Fruit fly (Drosophila melanogaster) whole organism, wandering third instar larva: ENCODE results near the gene Osi9.

Experiments used
- CG32264 ChIP-seq: fragments of 200-800 bp; sonication (Bioruptor generic); optimal IDR thresholded peaks from 2 replicates; lab custom pipeline; 2016; ENCODE audit warnings: missing biosample characterization, missing genetic modification characterization
- CG9705 ChIP-seq: fragments of 200-800 bp; sonication (Bioruptor generic); optimal IDR thresholded peaks from 2 replicates; lab custom pipeline; 2018; ENCODE audit warnings: missing biosample characterization, mild to moderate bottlenecking, missing genetic modification characterization
- CrebA ChIP-seq: fragments of 200-800 bp; sonication (Bioruptor generic); optimal IDR thresholded peaks from 2 replicates; lab custom pipeline; 2016; ENCODE audit warnings: missing biosample characterization, mild to moderate bottlenecking, missing genetic modification characterization, borderline replicate concordance
- Dif ChIP-seq: fragments of 200-275, 200-300 bp; sonication (Bioruptor generic); optimal IDR thresholded peaks from 2 replicates; lab custom pipeline; 2018; ENCODE audit warnings: missing biosample characterization, missing genetic modification characterization; ENCODE audit not compliant: partially characterized antibody
- GATAd ChIP-seq: sonication (Bioruptor generic); optimal IDR thresholded peaks from 2 replicates; lab custom pipeline; 2016; ENCODE audit warnings: missing biosample characterization, missing genetic modification characterization
- HLH106 ChIP-seq: fragments of 200-800 bp; optimal IDR thresholded peaks from 3 replicates; lab custom pipeline; 2019; ENCODE audit warnings: missing biosample characterization, mild to moderate bottlenecking, missing genetic modification characterization, moderate library complexity
- Hnf4 ChIP-seq: fragments of 200-800 bp; sonication (Bioruptor generic); optimal IDR thresholded peaks from 2 replicates; lab custom pipeline; 2016; ENCODE audit warnings: missing biosample characterization, mild to moderate bottlenecking, missing genetic modification characterization
- Hr78 ChIP-seq: fragments of >200 bp; optimal IDR thresholded peaks from 2 replicates; lab custom pipeline; 2017; ENCODE audit warnings: missing biosample characterization, missing genetic modification characterization
- Hr83 ChIP-seq: fragments of 200-300 bp; sonication (Bioruptor generic); optimal IDR thresholded peaks from 2 replicates; lab custom pipeline; 2016; ENCODE audit warnings: missing biosample characterization, mild to moderate bottlenecking, missing genetic modification characterization, moderate library complexity; ENCODE audit not compliant: poor library complexity, severe bottlenecking
- Jra ChIP-seq: sonication (Bioruptor generic); optimal IDR thresholded peaks from 2 replicates; lab custom pipeline; 2016; ENCODE audit warnings: missing biosample characterization, missing genetic modification characterization
- Myc ChIP-seq: fragments of >200 bp; optimal IDR thresholded peaks from 2 replicates; lab custom pipeline; 2017
- N ChIP-seq: fragments of >200 bp; optimal IDR thresholded peaks from 2 replicates; lab custom pipeline; 2018; ENCODE audit warnings: missing biosample characterization, missing external identifiers, missing genetic modification characterization
- OdsH ChIP-seq: fragments of 200-800 bp; sonication (Bioruptor generic); optimal IDR thresholded peaks from 2 replicates; lab custom pipeline; 2016; ENCODE audit warnings: missing biosample characterization, mild to moderate bottlenecking, missing genetic modification characterization
- Sp1 ChIP-seq: fragments of 200-800 bp; sonication (Bioruptor generic); optimal IDR thresholded peaks from 3 replicates; lab custom pipeline; 2019; ENCODE audit warnings: missing biosample characterization, mild to moderate bottlenecking, missing genetic modification characterization, moderate library complexity
- Vsx2 ChIP-seq: fragments of 200-300, 225-300 bp; sonication (Bioruptor generic); optimal IDR thresholded peaks from 2 replicates; lab custom pipeline; 2018; ENCODE audit warnings: missing biosample characterization, missing genetic modification characterization; ENCODE audit not compliant: partially characterized antibody
- br ChIP-seq: fragments of 200-800 bp; sonication (Bioruptor generic); optimal IDR thresholded peaks from 2 replicates; lab custom pipeline; 2016; ENCODE audit warnings: missing biosample characterization, missing genetic modification characterization
- brk ChIP-seq: fragments of 200-800 bp; sonication (Bioruptor generic); optimal IDR thresholded peaks from 2 replicates; lab custom pipeline; 2016; ENCODE audit warnings: missing biosample characterization, mild to moderate bottlenecking, missing genetic modification characterization
- dl ChIP-seq, 2 experiments: fragments of 175-275, 200-275 bp in 1 of 2; fragments of 200-275 bp in 1 of 2; sonication (Bioruptor generic); optimal IDR thresholded peaks; lab custom pipeline; 2018; ENCODE audit warnings: mild to moderate bottlenecking in 2 of 2, missing biosample characterization in 2 of 2, missing genetic modification characterization in 2 of 2, moderate library complexity in 2 of 2; ENCODE audit not compliant: partially characterized antibody in 2 of 2, insufficient read depth in 1 of 2
- dmrt93B ChIP-seq: fragments of 200-800 bp; sonication (Bioruptor generic); optimal IDR thresholded peaks from 2 replicates; lab custom pipeline; 2018; ENCODE audit warnings: missing biosample characterization, mild to moderate bottlenecking, missing genetic modification characterization
- dsf ChIP-seq: sonication (Bioruptor generic); optimal IDR thresholded peaks from 2 replicates; lab custom pipeline; 2016; ENCODE audit warnings: missing biosample characterization, missing genetic modification characterization, borderline replicate concordance
- ey ChIP-seq: fragments of 200-800 bp; sonication (Bioruptor generic); optimal IDR thresholded peaks from 2 replicates; lab custom pipeline; 2016; ENCODE audit warnings: missing biosample characterization, missing genetic modification characterization
- foxo ChIP-seq, 2 experiments: fragments of 200-800 bp; sonication (Bioruptor generic); optimal IDR thresholded peaks; 2 replicates in 1 of 2; 3 replicates in 1 of 2; lab custom pipeline; 2016 to 2017; ENCODE audit warnings: missing biosample characterization in 2 of 2, missing genetic modification characterization in 2 of 2
- fru ChIP-seq: fragments of 200-800 bp; sonication (Bioruptor generic); optimal IDR thresholded peaks from 3 replicates; lab custom pipeline; 2016; ENCODE audit warnings: missing biosample characterization, mild to moderate bottlenecking, missing genetic modification characterization
- h ChIP-seq: fragments of 200-800 bp; sonication (Bioruptor generic); optimal IDR thresholded peaks from 3 replicates; lab custom pipeline; 2016; ENCODE audit warnings: missing biosample characterization, mild to moderate bottlenecking, missing genetic modification characterization
- lola ChIP-seq: fragments of >200 bp; optimal IDR thresholded peaks from 2 replicates; lab custom pipeline; 2017; ENCODE audit warnings: missing biosample characterization, missing genetic modification characterization
- pan ChIP-seq: fragments of >200 bp; optimal IDR thresholded peaks from 2 replicates; lab custom pipeline; 2017
- rgr ChIP-seq: fragments of 200-800 bp; sonication (Bioruptor generic); optimal IDR thresholded peaks from 3 replicates; lab custom pipeline; 2016; ENCODE audit warnings: missing biosample characterization, mild to moderate bottlenecking, missing genetic modification characterization
- sage ChIP-seq: fragments of 200-800 bp; sonication (Bioruptor generic); optimal IDR thresholded peaks from 2 replicates; lab custom pipeline; 2016; ENCODE audit warnings: missing biosample characterization, mild to moderate bottlenecking, missing genetic modification characterization
- sv ChIP-seq: fragments of 200-800 bp; sonication (Bioruptor generic); optimal IDR thresholded peaks from 3 replicates; lab custom pipeline; 2016; ENCODE audit warnings: missing biosample characterization, missing genetic modification characterization
- tai ChIP-seq: sonication (Bioruptor generic); optimal IDR thresholded peaks from 2 replicates; lab custom pipeline; 2016; ENCODE audit warnings: missing biosample characterization, missing genetic modification characterization
- usp ChIP-seq: fragments of >200 bp; optimal IDR thresholded peaks from 2 replicates; lab custom pipeline; 2017; ENCODE audit warnings: missing biosample characterization, missing genetic modification characterization

The Osi9 gene

dm6 chr3R:6215053-6215882 lies 44.7 kb upstream of the Osi9 start, which contains the start of gene Osi3:
TSS of gene Osi3 (plus strand) at chr3R:6215832.
- no peak for TF ChIP-seq dsf
- TF ChIP-seq Hnf4 (GFP tag; lab: Kevin White, UChicago): no peak
- no peak for TF ChIP-seq Vsx2 (GFP tag; lab: Kevin White, UChicago)
- no peak for TF ChIP-seq Hr78 (GFP tag; lab: Kevin White, UChicago)
- no peak for TF ChIP-seq OdsH (GFP tag; lab: Kevin White, UChicago)
- no peak for TF ChIP-seq Dif
- no peak for TF ChIP-seq br
- TF ChIP-seq CG9705: no peak
- TF ChIP-seq, all 38 proteins: peak for 0

dm6 chr3R:6221681-6222080 lies 38.3 kb upstream of the Osi9 start, which contains the start of gene Osi4:
TSS of gene Osi4 (minus strand) at chr3R:6221781.
- TF ChIP-seq dmrt93B (GFP tag; lab: Kevin White, UChicago): no peak
- no peak for TF ChIP-seq sv (GFP tag; lab: Kevin White, UChicago)
- no peak for TF ChIP-seq sage (GFP tag; lab: Kevin White, UChicago)
- TF ChIP-seq N (GFP tag; lab: Kevin White, UChicago): no peak
- TF ChIP-seq fru (GFP tag; lab: Kevin White, UChicago): no peak
- TF ChIP-seq tai: no peak
- TF ChIP-seq Hr83 (GFP tag; lab: Kevin White, UChicago): no peak
- no peak for TF ChIP-seq ey (GFP tag; lab: Kevin White, UChicago)
- TF ChIP-seq HLH106: no peak
- TF ChIP-seq usp (GFP tag; lab: Kevin White, UChicago): no peak
- no peak for TF ChIP-seq Jra (GFP tag; lab: Kevin White, UChicago)

- no peak for TF ChIP-seq sv (GFP tag; lab: Kevin White, UChicago)
- no peak for TF ChIP-seq Hr78 (GFP tag; lab: Kevin White, UChicago)
Observed at dm6 chr3R:6222119-6222518, 37.9 kb upstream of the Osi9 start.

dm6 chr3R:6226156-6226555 lies 33.9 kb upstream of the Osi9 start:
- no peak for TF ChIP-seq br
- TF ChIP-seq HLH106: no peak
- no peak for TF ChIP-seq Sp1
- TF ChIP-seq lola: no peak
- no peak for TF ChIP-seq rgr (GFP tag; lab: Kevin White, UChicago)
- no peak for TF ChIP-seq sv (GFP tag; lab: Kevin White, UChicago)
- TF ChIP-seq foxo (GFP tag; optimal IDR thresholded peaks at IDR 0.05; lab: Kevin White, UChicago): no peak
- TF ChIP-seq pan (lab: Kevin White, UChicago): no peak
- TF ChIP-seq dmrt93B (GFP tag; lab: Kevin White, UChicago): no peak
- TF ChIP-seq CrebA (GFP tag; lab: Kevin White, UChicago): no peak
- no peak for TF ChIP-seq Hr83 (GFP tag; lab: Kevin White, UChicago)

- TF ChIP-seq GATAd: no peak
- no peak for TF ChIP-seq dl (GFP tag; optimal IDR thresholded peaks at IDR 0.05; lab: Kevin White, UChicago; ENCODE audit: insufficient read depth in 1 of 2, partially characterized antibody in 2 of 2)
- no peak for TF ChIP-seq CrebA (GFP tag; lab: Kevin White, UChicago)
- TF ChIP-seq brk (GFP tag; lab: Kevin White, UChicago): no peak
- no peak for TF ChIP-seq Sp1
- TF ChIP-seq HLH106: no peak
- TF ChIP-seq Hr78 (GFP tag; lab: Kevin White, UChicago): no peak
- TF ChIP-seq Myc: no peak
- TF ChIP-seq h: no peak
- no peak for TF ChIP-seq CG32264
- no peak for TF ChIP-seq sv (GFP tag; lab: Kevin White, UChicago)
- no peak for TF ChIP-seq rgr (GFP tag; lab: Kevin White, UChicago)
- TF ChIP-seq fru (GFP tag; lab: Kevin White, UChicago): no peak
Observed at dm6 chr3R:6226997-6227562, 32.9 kb upstream of the Osi9 start, which contains the start of gene Osi5. TSS of gene Osi5 (plus strand) at chr3R:6227512.
